Worm (Caenorhabditis elegans) whole organism, L2 larva: Measurements from ENCODE around the gene inx-18.
A peak's percentile ranks its signal among the peaks of the same experiment; 100 is the strongest.

Experiments
- R02D3.7 ChIP-seq: fragments of 150-350 bp; optimal IDR thresholded peaks from 2 replicates; lab custom pipeline; 2014; ENCODE audit warnings: missing biosample characterization, missing genetic modification characterization
- ceh-16 ChIP-seq: fragments of 150-350 bp; optimal IDR thresholded peaks from 2 replicates; lab custom pipeline; 2014; ENCODE audit warnings: missing biosample characterization, missing genetic modification characterization
- lin-39 ChIP-seq: fragments of 150-350 bp; optimal IDR thresholded peaks from 2 replicates; lab custom pipeline; 2014; ENCODE audit warnings: missing biosample characterization, missing genetic modification reagents, missing genetic modification characterization
- mdl-1 ChIP-seq, 2 experiments: fragments of 150-350 bp in 1 of 2; sonication (generic microtip) in 1 of 2; optimal IDR thresholded peaks; 2 replicates each; lab custom pipeline; 2017; ENCODE audit warnings: missing biosample characterization in 2 of 2, missing genetic modification characterization in 2 of 2
- nhr-10 ChIP-seq: sonication (generic microtip); optimal IDR thresholded peaks from 2 replicates; lab custom pipeline; 2017; ENCODE audit warnings: missing biosample characterization, missing genetic modification characterization
- skn-1 ChIP-seq: sonication (generic microtip); optimal IDR thresholded peaks from 2 replicates; lab custom pipeline; 2017; ENCODE audit warnings: missing biosample characterization, missing genetic modification characterization
- snpc-4 ChIP-seq: fragments of 150-350 bp; optimal IDR thresholded peaks from 2 replicates; lab custom pipeline; 2014; ENCODE audit warnings: missing biosample characterization, missing genetic modification characterization
- ztf-11 ChIP-seq: sonication (generic microtip); optimal IDR thresholded peaks from 2 replicates; lab custom pipeline; 2017; ENCODE audit warnings: missing biosample characterization, missing genetic modification characterization
- ztf-4 ChIP-seq: fragments of 150-350 bp; optimal IDR thresholded peaks from 2 replicates; lab custom pipeline; 2014; ENCODE audit warnings: missing biosample characterization, missing genetic modification characterization

- peak; percentile 95 for TF ChIP-seq nhr-10 (tag; lab: Kevin White, UChicago)
- TF ChIP-seq mdl-1 (tag; optimal IDR thresholded peaks at IDR 0.05; lab: Kevin White, UChicago): peak; percentile 56 to 98
- TF ChIP-seq ceh-16 (tag; lab: Kevin White, UChicago): peak; percentile 99
- TF ChIP-seq R02D3.7 (tag; lab: Kevin White, UChicago): peak; percentile 94
- peak; percentile 100 for TF ChIP-seq ztf-4 (tag; lab: Kevin White, UChicago)
- peak; percentile 95 for TF ChIP-seq lin-39
- peak; percentile 97 for TF ChIP-seq snpc-4 (tag; lab: Kevin White, UChicago)
- TF ChIP-seq skn-1: peak; percentile 94
- peak; percentile 73 for TF ChIP-seq ztf-11 (tag; lab: Kevin White, UChicago)
Observed at ce11 chrIV:654526-655440, 48.6 kb downstream of the inx-18 start, which contains the start of the genes rpl-15 and K11H12.8.
